Worm (Caenorhabditis elegans) whole organism, midembryonic: ENCODE measurements around the gene tmem-184.

ENCODE experiments used
- T22C8.4 ChIP-seq: fragments of 200-800 bp; sonication (Bioruptor generic); IDR thresholded peaks from 2 replicates; pipeline ENCODE4 v1.3.6; 2022; ENCODE audit warnings: missing genetic modification characterization, missing compliant biosample characterization
- cog-1 ChIP-seq: sonication (generic microtip); optimal IDR thresholded peaks from 2 replicates; lab custom pipeline; 2016; ENCODE audit warnings: missing genetic modification characterization, missing compliant biosample characterization
- flt-1 ChIP-seq: fragments of 200-800 bp; sonication (Bioruptor generic); IDR thresholded peaks from 2 replicates; pipeline ENCODE4 v1.3.6; 2022; ENCODE audit warnings: missing genetic modification characterization, missing compliant biosample characterization
- klf-2 ChIP-seq: fragments of 200-800 bp; sonication (Bioruptor generic); conservative IDR thresholded peaks from 2 replicates; pipeline ENCODE4 v1.3.6; 2022; ENCODE audit warnings: missing genetic modification reagents, missing genetic modification characterization, missing compliant biosample characterization
- med-1 ChIP-seq: sonication (generic microtip); optimal IDR thresholded peaks from 2 replicates; lab custom pipeline; 2017; ENCODE audit warnings: missing genetic modification characterization, mild to moderate bottlenecking, missing compliant biosample characterization, antibody characterized with exemption, missing genetic modification reagents; ENCODE audit not compliant: insufficient read depth
- ref-1 ChIP-seq: fragments of 200-800 bp; sonication (Bioruptor generic); conservative IDR thresholded peaks from 2 replicates; pipeline ENCODE4 v1.3.6; 2022; ENCODE audit warnings: missing genetic modification reagents, missing genetic modification characterization, missing compliant biosample characterization
- tab-1 ChIP-seq: fragments of 200-800 bp; sonication (Bioruptor generic); IDR thresholded peaks from 2 replicates; pipeline ENCODE4 v1.3.6; 2022; ENCODE audit warnings: missing genetic modification characterization, missing compliant biosample characterization
- ztf-23 ChIP-seq: fragments of 200-800 bp; sonication (Bioruptor generic); IDR thresholded peaks from 2 replicates; pipeline ENCODE4 v1.3.6; 2022; ENCODE audit warnings: missing genetic modification reagents, missing genetic modification characterization, missing compliant biosample characterization
- ztf-29 ChIP-seq: fragments of 200-800 bp; sonication (Bioruptor generic); IDR thresholded peaks from 2 replicates; pipeline ENCODE4 v1.3.6; 2022; ENCODE audit warnings: missing genetic modification reagents, missing genetic modification characterization, missing compliant biosample characterization

Gene tmem-184

DNA sequence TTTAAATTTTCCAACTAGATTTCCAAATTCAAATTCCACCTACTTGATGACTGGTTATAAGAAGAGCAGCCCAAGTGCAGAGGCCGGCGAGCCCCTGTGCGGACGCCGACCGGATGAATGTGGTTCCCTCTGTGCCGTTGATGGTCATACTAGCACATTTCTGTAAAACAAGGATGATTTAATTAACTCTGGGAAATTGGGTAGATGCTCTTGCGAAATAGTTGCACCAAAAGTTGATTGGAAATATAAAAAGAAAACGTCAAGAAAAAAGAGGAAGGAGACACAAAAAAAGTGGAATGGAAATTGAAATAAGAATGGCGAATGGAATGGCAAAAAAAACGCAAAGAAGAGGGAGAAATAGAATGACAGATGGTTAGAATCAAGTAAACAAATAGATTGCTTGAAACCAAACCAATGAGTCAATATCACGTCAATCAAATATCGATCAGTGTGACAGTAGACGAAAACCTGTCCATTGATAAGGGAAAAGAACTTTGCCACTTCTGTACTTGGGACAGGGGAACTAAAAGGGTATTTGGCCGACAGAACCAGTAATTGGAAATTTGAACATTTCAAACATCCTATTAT is at the start of gene tmem-184:
Gene tmem-184, minus strand, starts transcription at position 164 of the 588 bp plus-strand sequence.
- TF ChIP-seq cog-1 = no peak
- no peak for TF ChIP-seq T22C8.4
- no peak for TF ChIP-seq ztf-23 (GFP tag; lab: Robert Waterston, UW)
- no peak for TF ChIP-seq flt-1
- TF ChIP-seq ref-1 = no peak
- TF ChIP-seq klf-2 (GFP tag; lab: Robert Waterston, UW) = no peak
- TF ChIP-seq tab-1 (GFP tag; lab: Robert Waterston, UW) = no peak
- TF ChIP-seq ztf-29 (GFP tag; lab: Robert Waterston, UW) = no peak
- TF ChIP-seq med-1 (GFP tag; lab: Kevin White, UChicago) = no peak

DNA sequence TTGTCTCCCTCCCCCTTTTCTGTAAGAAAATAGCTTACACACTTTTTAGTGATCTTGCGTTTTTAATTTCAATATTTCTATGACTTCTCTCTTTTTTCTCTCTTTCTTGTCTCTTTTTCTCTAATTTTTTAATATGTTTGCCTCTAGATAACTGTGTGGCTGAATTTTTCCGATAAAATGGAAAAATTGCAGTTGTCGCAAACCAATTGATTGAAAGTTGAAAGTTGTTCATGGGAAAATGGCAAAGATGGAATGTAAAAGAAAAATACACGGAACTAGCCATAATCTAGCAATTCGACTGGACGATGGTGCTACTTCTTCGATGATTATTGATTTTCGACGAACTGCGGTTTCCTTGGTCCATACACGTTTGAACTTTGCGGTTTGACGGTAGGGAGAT is 49.2 kb upstream of the tmem-184 start:
- TF ChIP-seq med-1 (GFP tag; lab: Kevin White, UChicago) (no peak), klf-2 (GFP tag; lab: Robert Waterston, UW) (no peak), cog-1 (no peak), ztf-29 (GFP tag; lab: Robert Waterston, UW) (no peak), ref-1 (no peak), flt-1 (no peak), ztf-23 (GFP tag; lab: Robert Waterston, UW) (no peak), T22C8.4 (no peak), tab-1 (GFP tag; lab: Robert Waterston, UW) (no peak)

DNA sequence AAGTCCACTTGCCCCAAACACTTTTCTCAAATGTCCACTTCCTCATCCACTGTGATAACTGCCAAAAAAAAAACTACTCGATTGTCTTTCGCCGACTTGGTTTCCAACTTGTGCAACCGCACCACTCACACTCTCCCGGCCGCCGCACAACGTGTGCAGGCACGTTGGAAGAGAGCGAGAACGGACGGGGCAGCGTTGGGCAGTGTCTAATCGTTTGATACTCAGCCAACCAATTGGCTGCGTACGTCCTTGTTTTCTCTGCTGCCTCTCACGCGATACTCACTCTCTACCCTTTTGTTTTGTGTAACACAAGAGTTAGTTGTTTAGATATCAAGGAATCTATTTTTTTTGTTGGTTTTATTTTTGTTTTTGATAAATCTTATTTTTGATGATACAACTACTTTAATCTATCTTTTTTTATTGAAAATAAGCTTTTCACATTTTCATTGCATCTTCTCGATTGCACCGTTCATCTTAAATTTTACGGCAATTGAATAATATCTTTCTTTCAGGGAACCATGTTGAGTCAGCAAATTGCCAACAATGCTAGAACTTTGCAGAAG is 46.9 kb upstream of the tmem-184 start, which contains the start of gene sucl-1:
Gene sucl-1, plus strand, starts transcription at position 513 of the 563 bp plus-strand sequence.
- TF ChIP-seq ztf-29 (GFP tag; lab: Robert Waterston, UW) (no peak), cog-1 (peak; percentile 80), ref-1 (no peak), tab-1 (GFP tag; lab: Robert Waterston, UW) (0 out of 2 replicates have a peak, but pooled peaks have one; percentile 67), flt-1 (no peak), ztf-23 (GFP tag; lab: Robert Waterston, UW) (peak; percentile 67; the same call in 1 of the 2 replicates), med-1 (GFP tag; lab: Kevin White, UChicago) (no peak), klf-2 (GFP tag; lab: Robert Waterston, UW) (no peak), T22C8.4 (no peak)

DNA sequence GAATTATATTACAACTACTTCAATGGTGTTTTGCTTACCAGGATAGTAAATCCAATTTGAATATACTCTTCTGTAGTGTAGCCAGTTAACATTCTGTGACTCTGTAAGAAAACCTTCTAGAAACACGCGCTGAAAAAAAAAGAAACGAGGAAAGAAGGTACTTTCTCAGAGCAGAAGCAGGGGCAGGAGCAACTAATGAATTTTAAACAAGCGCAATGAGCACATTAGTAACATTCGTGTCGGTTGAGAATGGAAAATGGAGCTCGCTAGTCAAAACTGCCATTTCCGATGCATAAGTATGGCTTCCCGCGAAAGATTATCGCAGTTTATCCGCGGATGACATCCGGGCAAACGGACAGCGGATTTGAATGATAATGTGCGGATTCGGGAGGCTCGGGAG is 45.2 kb upstream of the tmem-184 start, which contains the start of gene C05G5.3:
Gene C05G5.3, minus strand, starts transcription at position 101 of the 400 bp plus-strand sequence.
- TF ChIP-seq ztf-23 (GFP tag; lab: Robert Waterston, UW) (no peak), cog-1 (no peak), ztf-29 (GFP tag; lab: Robert Waterston, UW) (no peak), med-1 (GFP tag; lab: Kevin White, UChicago) (no peak)

DNA sequence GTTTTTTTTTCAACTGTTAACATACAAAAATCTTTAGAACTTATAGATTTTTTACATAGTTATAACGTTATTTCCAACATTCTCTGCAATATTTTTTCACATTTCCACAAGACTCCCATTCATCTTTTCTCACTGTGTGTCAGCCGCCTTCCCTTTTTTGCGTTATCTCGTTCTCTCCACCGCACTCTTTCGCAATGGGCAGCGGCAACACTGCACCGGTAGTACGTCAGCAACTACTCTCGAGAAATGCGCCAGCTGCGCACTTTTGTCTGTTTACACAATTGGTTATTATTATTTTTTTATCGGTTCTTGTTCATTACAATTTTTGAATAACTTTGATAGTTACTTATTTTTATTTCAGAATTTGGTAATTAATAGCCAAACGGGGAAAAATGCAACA is 40.3 kb upstream of the tmem-184 start, which contains the start of gene C05G5.2:
Gene C05G5.2, plus strand, starts transcription at position 356 of the 400 bp plus-strand sequence.
- TF ChIP-seq T22C8.4 = no peak
- TF ChIP-seq cog-1 = peak; percentile 61
- peak; percentile 70; the same call in 1 of the 2 replicates for TF ChIP-seq flt-1

DNA sequence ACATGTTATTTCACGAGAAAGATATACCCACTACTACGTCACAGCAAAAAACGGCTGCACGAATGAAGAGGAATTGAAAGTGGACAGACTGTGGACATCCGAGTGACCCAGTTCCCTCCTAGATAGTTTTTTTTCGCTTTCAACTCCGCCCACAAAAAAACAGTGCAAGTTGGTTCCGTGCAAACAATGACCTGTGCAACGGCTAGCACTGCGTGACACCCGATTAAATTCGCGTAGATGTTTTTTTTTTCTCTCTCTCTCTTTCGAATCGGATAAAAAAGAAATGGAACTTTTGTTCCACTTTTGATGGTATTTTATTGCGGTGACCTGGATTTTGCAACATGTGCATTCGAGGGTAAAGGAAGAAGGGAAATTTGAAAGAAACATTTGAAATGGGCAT is 38.6 kb upstream of the tmem-184 start:
- TF ChIP-seq tab-1 (GFP tag; lab: Robert Waterston, UW) (no peak), ztf-29 (GFP tag; lab: Robert Waterston, UW) (no peak), ref-1 (no peak), T22C8.4 (no peak), cog-1 (no peak), med-1 (GFP tag; lab: Kevin White, UChicago) (no peak), klf-2 (GFP tag; lab: Robert Waterston, UW) (no peak), ztf-23 (GFP tag; lab: Robert Waterston, UW) (no peak)

DNA sequence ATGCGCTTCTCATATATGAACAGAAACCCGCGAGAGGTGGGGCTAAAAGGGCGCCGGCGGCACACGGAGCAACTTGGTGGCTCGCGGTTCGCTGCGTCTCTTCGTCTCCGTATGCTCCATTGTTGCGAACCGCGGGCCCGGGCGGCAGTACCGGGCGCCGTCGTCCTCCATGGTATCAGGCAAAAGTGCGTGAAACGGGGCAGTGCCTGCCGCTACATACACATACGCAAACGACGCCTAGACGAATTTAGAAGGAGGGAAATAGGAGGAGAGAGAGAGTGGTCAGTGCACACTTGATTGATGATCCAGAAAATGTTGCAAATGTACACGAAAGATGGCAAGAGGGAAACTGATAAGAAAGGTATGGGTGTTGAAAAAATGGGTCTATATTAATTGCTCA is 37.8 kb upstream of the tmem-184 start:
- TF ChIP-seq med-1 (GFP tag; lab: Kevin White, UChicago) = no peak
- 0 out of 2 replicates have a peak, but pooled peaks have one; percentile 24 for TF ChIP-seq ztf-23 (GFP tag; lab: Robert Waterston, UW)
- no peak for TF ChIP-seq flt-1
- TF ChIP-seq ref-1 = no peak
- no peak for TF ChIP-seq cog-1
- TF ChIP-seq ztf-29 (GFP tag; lab: Robert Waterston, UW) = no peak
- TF ChIP-seq tab-1 (GFP tag; lab: Robert Waterston, UW) = no peak
- no peak for TF ChIP-seq klf-2 (GFP tag; lab: Robert Waterston, UW)

DNA sequence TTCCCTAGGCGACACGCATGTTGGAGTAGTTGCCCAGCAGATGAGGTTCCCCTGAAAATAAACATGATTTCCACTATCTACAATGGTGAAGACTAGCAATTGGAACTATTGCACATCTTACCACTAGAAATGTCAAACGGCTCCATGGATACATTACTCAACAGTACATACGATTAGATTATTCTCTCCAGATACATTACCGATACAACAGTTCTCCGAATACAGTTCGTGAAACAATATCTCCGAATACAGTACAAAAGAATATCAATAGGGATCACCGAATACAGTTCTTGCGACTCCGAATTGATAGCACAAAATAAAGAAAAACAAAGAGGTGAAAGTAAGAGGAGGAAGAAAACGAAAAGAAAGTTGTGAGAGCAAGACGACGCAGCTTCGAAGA is 37.1 kb upstream of the tmem-184 start, which contains the start of gene C05G5.7:
Gene C05G5.7, minus strand, starts transcription at position 1 of the 400 bp plus-strand sequence.
- no peak for TF ChIP-seq cog-1
- no peak for TF ChIP-seq tab-1 (GFP tag; lab: Robert Waterston, UW)
- TF ChIP-seq ztf-23 (GFP tag; lab: Robert Waterston, UW) = no peak
- TF ChIP-seq T22C8.4 = no peak
- no peak for TF ChIP-seq klf-2 (GFP tag; lab: Robert Waterston, UW)
- TF ChIP-seq med-1 (GFP tag; lab: Kevin White, UChicago) = no peak
- TF ChIP-seq ztf-29 (GFP tag; lab: Robert Waterston, UW) = no peak
- no peak for TF ChIP-seq ref-1
- no peak for TF ChIP-seq flt-1

DNA sequence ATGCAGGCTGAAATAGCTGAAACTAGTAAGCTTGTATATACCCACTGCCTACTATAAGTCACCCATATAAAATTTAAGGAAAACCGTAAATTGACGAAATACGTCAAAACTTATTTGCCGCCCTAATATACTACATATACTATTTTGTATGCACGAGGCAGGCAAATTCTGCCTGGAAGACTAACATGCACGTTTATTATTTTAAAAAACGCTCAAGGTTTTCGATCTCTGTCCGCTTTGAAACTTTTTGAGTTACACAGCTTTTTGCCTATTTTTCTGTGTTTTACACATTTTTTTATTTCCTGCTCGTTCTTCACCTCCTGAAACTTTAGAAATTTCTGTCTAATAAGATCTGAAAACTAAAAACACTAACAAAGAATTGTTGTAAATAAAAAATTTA is 36.5 kb upstream of the tmem-184 start:
- no peak for TF ChIP-seq ref-1
- no peak for TF ChIP-seq klf-2 (GFP tag; lab: Robert Waterston, UW)
- no peak for TF ChIP-seq flt-1
- no peak for TF ChIP-seq med-1 (GFP tag; lab: Kevin White, UChicago)
- no peak for TF ChIP-seq T22C8.4
- TF ChIP-seq ztf-23 (GFP tag; lab: Robert Waterston, UW) = no peak
- TF ChIP-seq tab-1 (GFP tag; lab: Robert Waterston, UW) = no peak
- TF ChIP-seq ztf-29 (GFP tag; lab: Robert Waterston, UW) = no peak
- TF ChIP-seq cog-1 = no peak

DNA sequence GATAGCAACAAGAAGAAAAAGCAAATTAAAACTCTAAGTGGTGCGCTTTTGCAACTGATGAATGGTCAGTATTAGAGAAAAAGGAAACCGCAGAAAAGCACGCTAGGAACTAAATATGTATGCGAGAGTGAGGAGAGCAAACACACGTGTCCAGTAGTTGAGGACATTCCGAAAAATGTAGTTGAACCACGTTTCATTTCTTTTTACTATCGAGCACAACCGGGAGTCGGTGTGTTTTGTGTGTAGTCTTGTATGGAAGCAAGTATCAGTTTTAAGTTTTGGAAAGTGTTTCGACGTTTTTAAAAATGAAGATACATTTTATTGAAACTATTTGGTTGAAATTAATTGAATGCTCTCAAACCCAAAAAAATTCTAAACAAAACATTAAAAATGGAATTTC is 33.4 kb upstream of the tmem-184 start, which contains the start of gene C05G5.1:
Gene C05G5.1, minus strand, starts transcription at position 101 of the 400 bp plus-strand sequence.
- TF ChIP-seq T22C8.4 (no peak), med-1 (GFP tag; lab: Kevin White, UChicago) (no peak)
